Worm (Caenorhabditis elegans) whole organism, midembryonic: Measurements from ENCODE around the gene C14A4.12.

Experiments
- med-1 ChIP-seq: sonication (generic microtip); optimal IDR thresholded peaks from 2 replicates; lab custom pipeline; 2017; ENCODE audit warnings: missing genetic modification characterization, mild to moderate bottlenecking, missing compliant biosample characterization, antibody characterized with exemption, missing genetic modification reagents; ENCODE audit not compliant: insufficient read depth
- ztf-29 ChIP-seq: fragments of 200-800 bp; sonication (Bioruptor generic); IDR thresholded peaks from 2 replicates; pipeline ENCODE4 v1.3.6; 2022; ENCODE audit warnings: missing genetic modification reagents, missing genetic modification characterization, missing compliant biosample characterization

DNA sequence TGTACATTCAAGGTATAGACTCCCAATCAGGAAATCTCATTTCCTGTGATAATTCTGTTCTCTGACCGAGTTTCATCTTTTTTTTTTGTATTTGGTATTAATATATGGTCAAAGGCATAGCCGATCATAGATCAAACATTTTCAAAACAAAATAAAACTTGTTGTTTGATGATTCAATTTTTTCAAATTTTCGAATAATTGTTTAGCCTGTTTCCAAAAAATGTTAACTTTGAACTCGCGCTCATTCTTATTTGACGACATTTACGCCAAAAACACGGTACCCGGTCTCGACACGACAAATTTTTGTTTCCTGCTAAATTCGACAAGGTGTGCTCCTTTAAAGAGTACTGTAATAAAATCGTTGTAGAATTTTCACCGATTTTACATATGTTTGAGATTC lies 4.0 kb upstream of the C14A4.12 start:
- TF ChIP-seq ztf-29 (GFP tag; lab: Robert Waterston, UW) (no peak), med-1 (GFP tag; lab: Kevin White, UChicago) (no peak)
